Worm (Caenorhabditis elegans) whole organism, young adult: ENCODE data around the gene vha-18.
A peak's percentile ranks its signal among the peaks of the same experiment; 100 is the strongest.

Experiments
- B0019.2 ChIP-seq: fragments of 200-800 bp; sonication (Bioruptor generic); conservative IDR thresholded peaks from 2 replicates; pipeline ENCODE4 v1.3.6; 2022; ENCODE audit warnings: missing genetic modification reagents, missing genetic modification characterization, missing compliant biosample characterization
- B0035.1 ChIP-seq: sonication (generic microtip); optimal IDR thresholded peaks from 2 replicates; lab custom pipeline; 2016; ENCODE audit warnings: missing genetic modification characterization, mild to moderate bottlenecking, missing compliant biosample characterization, missing genotype, missing genetic modification reagents
- D2030.7 ChIP-seq: fragments of 200-800 bp; sonication (Bioruptor generic); IDR thresholded peaks from 2 replicates; pipeline ENCODE4 v1.3.6; 2022; ENCODE audit warnings: missing genetic modification reagents, missing genetic modification characterization, missing compliant biosample characterization
- F22D6.2 ChIP-seq: sonication (generic microtip); optimal IDR thresholded peaks from 2 replicates; lab custom pipeline; 2016; ENCODE audit warnings: mild to moderate bottlenecking, missing genetic modification characterization, missing compliant biosample characterization
- F37B4.10 ChIP-seq: fragments of 200-800 bp; sonication (Bioruptor generic); IDR thresholded peaks from 2 replicates; pipeline ENCODE4 v1.3.6; 2022; ENCODE audit warnings: missing genetic modification characterization, missing compliant biosample characterization
- F49E8.2 ChIP-seq: sonication (generic microtip); optimal IDR thresholded peaks from 3 replicates; lab custom pipeline; 2017; ENCODE audit warnings: missing genetic modification characterization, mild to moderate bottlenecking, missing compliant biosample characterization, antibody characterized with exemption, moderate library complexity; ENCODE audit not compliant: insufficient read depth
- F55B11.4 ChIP-seq: sonication (generic microtip); optimal IDR thresholded peaks from 2 replicates; lab custom pipeline; 2016; ENCODE audit warnings: missing compliant biosample characterization, missing genetic modification characterization, borderline replicate concordance; ENCODE audit not compliant: insufficient read depth
- T07F8.4 ChIP-seq: sonication (generic microtip); optimal IDR thresholded peaks from 2 replicates; lab custom pipeline; 2016; ENCODE audit warnings: mild to moderate bottlenecking, missing genetic modification characterization, moderate library complexity, missing compliant biosample characterization
- Y53F4B.3 ChIP-seq: fragments of 200-800 bp; sonication (Bioruptor generic); IDR thresholded peaks from 2 replicates; pipeline ENCODE4 v1.3.6; 2022; ENCODE audit warnings: missing genetic modification reagents, missing genetic modification characterization, missing compliant biosample characterization
- Y53G8AR.9 ChIP-seq: fragments of 200-800 bp; sonication (Bioruptor generic); conservative IDR thresholded peaks from 2 replicates; pipeline ENCODE4 v1.3.6; 2022; ENCODE audit warnings: missing genetic modification reagents, missing genetic modification characterization, missing compliant biosample characterization
- Y56A3A.18 ChIP-seq: fragments of 200-800 bp; sonication (Bioruptor generic); IDR thresholded peaks from 2 replicates; pipeline ENCODE4 v1.3.6; 2022; ENCODE audit warnings: missing genetic modification reagents, missing genetic modification characterization, missing compliant biosample characterization
- aptf-3 ChIP-seq: fragments of 200-800 bp; sonication (Bioruptor generic); IDR thresholded peaks from 2 replicates; pipeline ENCODE4 v1.3.6; 2022; ENCODE audit warnings: missing genetic modification characterization, missing compliant biosample characterization
- athp-1 ChIP-seq: sonication (generic microtip); optimal IDR thresholded peaks from 2 replicates; lab custom pipeline; 2017; ENCODE audit warnings: mild to moderate bottlenecking, missing genetic modification characterization, missing compliant biosample characterization
- attf-5 ChIP-seq: fragments of 200-800 bp; sonication (Bioruptor generic); optimal IDR thresholded peaks from 2 replicates; lab custom pipeline; 2018; ENCODE audit warnings: mild to moderate bottlenecking, missing genetic modification characterization, missing compliant biosample characterization
- ccch-3 ChIP-seq: fragments of 200-800 bp; sonication (Bioruptor generic); optimal IDR thresholded peaks from 2 replicates; lab custom pipeline; 2018; ENCODE audit warnings: mild to moderate bottlenecking, missing genetic modification characterization, missing compliant biosample characterization
- cebp-1 ChIP-seq, 2 experiments: fragments of 200-800 bp in 1 of 2; sonication (Bioruptor generic) in 1 of 2; sonication (generic microtip) in 1 of 2; IDR thresholded peaks in 1 of 2; optimal IDR thresholded peaks in 1 of 2; 2 replicates each; pipeline versions ENCODE4 v1.3.6 to Lab custom; 2017 to 2022; ENCODE audit warnings: missing compliant biosample characterization in 2 of 2, missing genetic modification characterization in 2 of 2, mild to moderate bottlenecking in 1 of 2, missing genetic modification reagents in 1 of 2, moderate library complexity in 1 of 2
- ceh-40 ChIP-seq: fragments of 200-800 bp; sonication (Bioruptor generic); IDR thresholded peaks from 2 replicates; pipeline ENCODE4 v1.3.6; 2022; ENCODE audit warnings: missing genetic modification characterization, missing compliant biosample characterization
- ceh-58 ChIP-seq: fragments of 200-800 bp; sonication (Bioruptor generic); IDR thresholded peaks from 2 replicates; pipeline ENCODE4 v1.3.6; 2022; ENCODE audit warnings: missing genetic modification characterization, missing compliant biosample characterization
- ceh-79 ChIP-seq: sonication (generic microtip); optimal IDR thresholded peaks from 2 replicates; lab custom pipeline; 2017; ENCODE audit warnings: mild to moderate bottlenecking, missing genetic modification characterization, missing compliant biosample characterization
- egl-18 ChIP-seq: fragments of 200-800 bp; sonication (Bioruptor generic); IDR thresholded peaks from 2 replicates; pipeline ENCODE4 v1.3.6; 2022; ENCODE audit warnings: missing genetic modification reagents, missing genetic modification characterization, missing compliant biosample characterization
- egl-44 ChIP-seq: fragments of 200-800 bp; sonication (Bioruptor generic); IDR thresholded peaks from 2 replicates; pipeline ENCODE4 v1.3.6; 2022; ENCODE audit warnings: missing genetic modification reagents, missing genetic modification characterization, missing compliant biosample characterization
- fkh-3 ChIP-seq: sonication (generic microtip); optimal IDR thresholded peaks from 2 replicates; lab custom pipeline; 2016; ENCODE audit warnings: mild to moderate bottlenecking, missing genetic modification characterization, missing compliant biosample characterization
- gei-17 ChIP-seq: fragments of 200-800 bp; sonication (Bioruptor generic); optimal IDR thresholded peaks from 2 replicates; lab custom pipeline; 2018; ENCODE audit warnings: mild to moderate bottlenecking, missing genetic modification characterization, missing compliant biosample characterization
- him-1 ChIP-seq: sonication (generic microtip); optimal IDR thresholded peaks from 2 replicates; lab custom pipeline; 2016; ENCODE audit warnings: missing genotype, missing genetic modification reagents, missing genetic modification characterization, missing compliant biosample characterization
- hlh-26 ChIP-seq: fragments of 200-800 bp; sonication (Bioruptor generic); conservative IDR thresholded peaks from 2 replicates; pipeline ENCODE4 v1.3.6; 2022; ENCODE audit warnings: missing genetic modification reagents, missing genetic modification characterization, missing compliant biosample characterization
- hmg-20 ChIP-seq: fragments of 200-800 bp; sonication (Bioruptor generic); IDR thresholded peaks from 2 replicates; pipeline ENCODE4 v1.3.6; 2022; ENCODE audit warnings: missing genetic modification reagents, missing genetic modification characterization, missing compliant biosample characterization
- hrde-1 ChIP-seq: sonication (generic microtip); optimal IDR thresholded peaks from 2 replicates; lab custom pipeline; 2016; ENCODE audit warnings: missing genetic modification characterization, mild to moderate bottlenecking, missing compliant biosample characterization, moderate library complexity, missing genotype, missing genetic modification reagents, borderline replicate concordance
- hsf-1 ChIP-seq: fragments of 200-800 bp; sonication (Bioruptor generic); IDR thresholded peaks from 2 replicates; pipeline ENCODE4 v1.3.6; 2022; ENCODE audit warnings: missing genetic modification reagents, missing genetic modification characterization, missing compliant biosample characterization
- lin-54 ChIP-seq: fragments of 200-800 bp; sonication (Bioruptor generic); optimal IDR thresholded peaks from 2 replicates; lab custom pipeline; 2018; ENCODE audit warnings: mild to moderate bottlenecking, missing genetic modification characterization, missing compliant biosample characterization
- lir-1 ChIP-seq: fragments of 200-800 bp; sonication (Bioruptor generic); conservative IDR thresholded peaks from 2 replicates; pipeline ENCODE4 v1.3.6; 2022; ENCODE audit warnings: missing genetic modification reagents, missing genetic modification characterization, missing compliant biosample characterization
- mcd-1 ChIP-seq: fragments of 200-800 bp; sonication (Bioruptor generic); IDR thresholded peaks from 2 replicates; pipeline ENCODE4 v1.3.6; 2022; ENCODE audit warnings: missing genetic modification reagents, missing genetic modification characterization, missing compliant biosample characterization
- mel-28 ChIP-seq: sonication (generic microtip); optimal IDR thresholded peaks from 2 replicates; lab custom pipeline; 2016; ENCODE audit warnings: borderline replicate concordance, mild to moderate bottlenecking, missing genetic modification characterization, missing compliant biosample characterization
- nfya-2 ChIP-seq: fragments of 200-800 bp; sonication (Bioruptor generic); IDR thresholded peaks from 2 replicates; pipeline ENCODE4 v1.3.6; 2022; ENCODE audit warnings: missing genetic modification reagents, missing genetic modification characterization, missing compliant biosample characterization
- nhr-120 ChIP-seq: fragments of 200-800 bp; sonication (Bioruptor generic); IDR thresholded peaks from 2 replicates; pipeline ENCODE4 v1.3.6; 2022; ENCODE audit warnings: missing genetic modification characterization, missing compliant biosample characterization
- repo-1 ChIP-seq: sonication (generic microtip); optimal IDR thresholded peaks from 2 replicates; lab custom pipeline; 2017; ENCODE audit warnings: mild to moderate bottlenecking, missing genetic modification characterization, missing compliant biosample characterization
- snpc-1.1 ChIP-seq: sonication (generic microtip); optimal IDR thresholded peaks from 2 replicates; lab custom pipeline; 2017; ENCODE audit warnings: missing genetic modification characterization, mild to moderate bottlenecking, missing compliant biosample characterization, antibody characterized with exemption, moderate library complexity, missing genotype, missing genetic modification reagents; ENCODE audit not compliant: insufficient read depth
- snpc-4 ChIP-seq, 5 experiments: fragments of 150-350 bp in 1 of 5; sonication (generic microtip) in 4 of 5; optimal IDR thresholded peaks; 2 replicates each; lab custom pipeline; 2014 to 2018; ENCODE audit warnings: missing genetic modification characterization in 5 of 5, missing biosample characterization in 3 of 5, antibody characterized with exemption in 2 of 5, mild to moderate bottlenecking in 2 of 5, missing compliant biosample characterization in 2 of 5, missing genotype in 2 of 5, moderate library complexity in 2 of 5, missing genetic modification reagents in 1 of 5
- tbp1 ChIP-seq: fragments of 200-800 bp; sonication (Bioruptor generic); optimal IDR thresholded peaks from 2 replicates; lab custom pipeline; 2018; ENCODE audit warnings: mild to moderate bottlenecking, missing genetic modification characterization, missing compliant biosample characterization
- tlf-1 ChIP-seq: fragments of 200-800 bp; sonication (Bioruptor generic); optimal IDR thresholded peaks from 2 replicates; lab custom pipeline; 2018; ENCODE audit warnings: mild to moderate bottlenecking, missing genetic modification characterization, missing compliant biosample characterization
- xnd-1 ChIP-seq: sonication (generic microtip); optimal IDR thresholded peaks from 2 replicates; lab custom pipeline; 2016; ENCODE audit warnings: missing genotype, missing genetic modification reagents, missing genetic modification characterization, missing compliant biosample characterization

The vha-18 gene

DNA sequence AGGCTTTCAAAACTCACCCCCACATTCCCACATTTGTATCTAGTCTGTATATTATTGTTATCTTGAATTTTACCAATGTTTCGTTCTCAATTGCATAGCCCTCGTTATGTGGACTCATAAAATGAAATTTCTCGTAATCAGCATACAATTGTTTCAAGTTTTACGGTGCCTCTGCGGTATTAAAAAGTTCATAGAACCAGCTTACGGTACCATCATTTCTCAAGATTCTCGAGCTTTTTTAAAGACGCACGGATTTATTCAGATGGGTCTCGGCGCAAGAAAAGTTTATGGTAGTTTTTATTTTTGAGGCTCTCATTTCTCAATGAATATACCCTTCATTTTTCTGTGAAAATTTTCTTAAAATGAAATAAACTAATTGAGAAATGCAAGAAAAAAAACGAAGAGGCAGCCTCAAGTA lies 1.8 kb upstream of the vha-18 start (continued):
- TF ChIP-seq F49E8.2 (tag; lab: Kevin White, UChicago) (peak; percentile 77), xnd-1 (tag; lab: Kevin White, UChicago) (peak; percentile 68), hrde-1 (tag; lab: Kevin White, UChicago) (peak; percentile 79), gei-17 (GFP tag; lab: Kevin White, UChicago) (no peak), attf-5 (GFP tag; lab: Kevin White, UChicago) (no peak), ceh-79 (peak; percentile 66), lin-54 (GFP tag; lab: Kevin White, UChicago) (peak; percentile 72), aptf-3 (GFP tag; lab: Robert Waterston, UW) (0 out of 2 replicates have a peak, but pooled peaks have one; percentile 11), him-1 (peak; percentile 81), cebp-1 (GFP tag; IDR thresholded peaks at IDR 0.05; lab: Robert Waterston, UW) (no peak), cebp-1 (tag; optimal IDR thresholded peaks at IDR 0.05; lab: Kevin White, UChicago) (peak; percentile 68), ceh-58 (peak; percentile 91; the same call in 1 of the 2 replicates), D2030.7 (GFP tag; lab: Robert Waterston, UW) (peak; percentile 75), fkh-3 (tag; lab: Kevin White, UChicago) (peak; percentile 45), snpc-1.1 (tag; lab: Kevin White, UChicago) (peak; percentile 30), athp-1 (peak; percentile 68), repo-1 (tag; lab: Kevin White, UChicago) (peak; percentile 27), nfya-2 (0 out of 2 replicates have a peak, but pooled peaks have one; percentile 5), tlf-1 (GFP tag; lab: Kevin White, UChicago) (peak; percentile 83), lir-1 (GFP tag; lab: Robert Waterston, UW) (no peak), hsf-1 (GFP tag; lab: Robert Waterston, UW) (peak; percentile 85), B0035.1 (tag; lab: Kevin White, UChicago) (peak; percentile 47), ccch-3 (GFP tag; lab: Kevin White, UChicago) (no peak), mcd-1 (GFP tag; lab: Robert Waterston, UW) (peak; percentile 43; the same call in 1 of the 2 replicates), Y53G8AR.9 (peak; percentile 88)

DNA sequence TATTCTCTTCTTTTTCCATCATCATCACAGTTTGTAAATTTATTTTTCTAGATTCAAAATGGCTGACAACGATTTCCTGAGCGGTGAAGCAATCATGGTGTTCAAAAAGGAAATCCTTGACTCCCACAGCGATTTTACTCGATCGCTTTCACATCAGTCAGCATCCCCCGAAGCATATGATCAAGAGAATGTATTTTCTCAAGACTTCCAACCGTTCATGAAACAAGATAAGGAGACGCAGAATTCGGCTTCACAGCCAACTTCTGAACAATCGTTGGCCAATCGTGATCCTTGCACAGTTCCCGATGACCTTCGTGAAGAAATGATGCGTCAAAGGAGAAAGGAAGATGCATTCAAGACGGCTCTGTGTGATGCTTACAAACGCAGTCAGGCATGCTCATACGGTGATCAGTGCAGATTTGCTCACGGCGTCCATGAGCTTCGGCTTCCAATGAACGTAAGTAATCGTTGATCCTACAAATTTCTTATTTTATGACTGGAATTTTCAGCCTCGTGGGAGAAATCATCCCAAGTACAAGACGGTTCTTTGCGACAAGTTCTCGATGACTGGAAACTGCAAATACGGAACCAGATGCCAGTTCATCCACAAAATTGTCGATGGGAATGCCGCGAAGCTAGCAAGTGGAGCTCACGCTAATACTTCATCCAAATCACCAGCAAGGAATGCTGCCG lies 900 bp upstream of the vha-18 start, which contains the start of gene pos-1:
pos-1 (plus strand) TSS at position 51 of the 693 bp plus-strand sequence.
- no peak for TF ChIP-seq F55B11.4 (tag; lab: Kevin White, UChicago)
- no peak for TF ChIP-seq F22D6.2 (tag; lab: Kevin White, UChicago)
- no peak for TF ChIP-seq Y53F4B.3 (GFP tag; lab: Robert Waterston, UW)
- TF ChIP-seq Y56A3A.18 (GFP tag; lab: Robert Waterston, UW) = no peak
- TF ChIP-seq ceh-58 = no peak
- no peak for TF ChIP-seq B0019.2 (GFP tag; lab: Robert Waterston, UW)
- no peak for TF ChIP-seq tbp1 (GFP tag; lab: Kevin White, UChicago)
- TF ChIP-seq hmg-20 (GFP tag; lab: Robert Waterston, UW) = no peak
- no peak for TF ChIP-seq snpc-4 (GFP tag; optimal IDR thresholded peaks at IDR 0.05; lab: Kevin White, UChicago)
- no peak for TF ChIP-seq snpc-4 (tag; optimal IDR thresholded peaks at IDR 0.05; lab: Kevin White, UChicago)
- TF ChIP-seq fkh-3 (tag; lab: Kevin White, UChicago) = no peak

DNA sequence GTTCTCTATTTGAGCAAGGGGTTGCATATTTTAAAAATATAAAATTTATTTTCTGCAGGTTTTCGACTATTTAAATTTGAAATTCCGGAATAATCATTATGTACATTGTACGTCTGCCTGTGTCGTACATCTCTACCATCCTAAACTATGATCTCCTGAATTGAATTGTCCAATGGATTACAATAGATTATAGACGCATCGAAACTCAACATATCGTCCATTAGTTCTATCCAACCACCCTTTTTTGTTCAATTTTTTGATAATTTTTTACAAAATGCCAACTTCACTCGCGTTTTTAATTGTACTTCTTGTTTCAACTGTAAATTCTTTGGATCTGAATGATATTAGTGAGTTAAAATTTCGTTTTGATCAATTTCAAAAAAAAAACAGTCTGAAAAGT lies 2.9 kb downstream of the vha-18 start, which contains the start of gene F52E1.2:
F52E1.2 (plus strand) TSS at position 190 of the 400 bp plus-strand sequence.
- no peak for TF ChIP-seq hrde-1 (tag; lab: Kevin White, UChicago)
- TF ChIP-seq ceh-40 (GFP tag; lab: Robert Waterston, UW) = no peak
- TF ChIP-seq mel-28 (tag; lab: Kevin White, UChicago) = no peak
- TF ChIP-seq lir-1 (GFP tag; lab: Robert Waterston, UW) = no peak
- no peak for TF ChIP-seq athp-1
- TF ChIP-seq egl-44 = no peak
- no peak for TF ChIP-seq F22D6.2 (tag; lab: Kevin White, UChicago)
- TF ChIP-seq nhr-120 (GFP tag; lab: Robert Waterston, UW) = no peak
- TF ChIP-seq hlh-26 (GFP tag; lab: Robert Waterston, UW) = no peak
- no peak for TF ChIP-seq F37B4.10 (GFP tag; lab: Robert Waterston, UW)
- TF ChIP-seq egl-18 (GFP tag; lab: Robert Waterston, UW) = no peak
- no peak for TF ChIP-seq T07F8.4 (tag; lab: Kevin White, UChicago)
- TF ChIP-seq, all 124 proteins: peak for 0
